Worm (Caenorhabditis elegans) whole organism, L1 larva: ENCODE measurements around the gene flp-12.

Experiments used
- C04F5.9 ChIP-seq: sonication (generic microtip); optimal IDR thresholded peaks from 2 replicates; lab custom pipeline; 2016; ENCODE audit warnings: missing genetic modification characterization, missing compliant biosample characterization
- C16A3.4 ChIP-seq: fragments of 150-350 bp; optimal IDR thresholded peaks from 2 replicates; lab custom pipeline; 2014; ENCODE audit warnings: missing biosample characterization, missing genetic modification characterization
- F16B12.6 ChIP-seq: fragments of 150-350 bp; optimal IDR thresholded peaks from 2 replicates; lab custom pipeline; 2014; ENCODE audit warnings: missing biosample characterization, missing genetic modification characterization
- ceh-88 ChIP-seq: fragments of 200-800 bp; sonication (Bioruptor generic); IDR thresholded peaks from 2 replicates; pipeline ENCODE4 v1.3.6; 2022; ENCODE audit warnings: missing genetic modification characterization, missing compliant biosample characterization
- ceh-90 ChIP-seq: sonication (generic microtip); optimal IDR thresholded peaks from 2 replicates; lab custom pipeline; 2016; ENCODE audit warnings: missing genetic modification characterization, missing compliant biosample characterization
- dpl-1 ChIP-seq, 3 experiments: fragments of 150-350 bp in 2 of 3; sonication (generic microtip) in 1 of 3; optimal IDR thresholded peaks; 2 replicates each; lab custom pipeline; 2014 to 2017; ENCODE audit warnings: missing biosample characterization in 3 of 3, missing genetic modification characterization in 3 of 3, missing genetic modification reagents in 3 of 3
- efl-3 ChIP-seq: fragments of 200-800 bp; sonication (Bioruptor generic); optimal IDR thresholded peaks from 2 replicates; lab custom pipeline; 2018; ENCODE audit warnings: mild to moderate bottlenecking, missing genetic modification characterization, missing compliant biosample characterization
- egl-13 ChIP-seq: sonication (generic microtip); optimal IDR thresholded peaks from 2 replicates; lab custom pipeline; 2016; ENCODE audit warnings: missing genotype, missing genetic modification reagents, missing genetic modification characterization, missing compliant biosample characterization
- elt-2 ChIP-seq: sonication (generic microtip); optimal IDR thresholded peaks from 2 replicates; lab custom pipeline; 2016; ENCODE audit warnings: missing genetic modification characterization, mild to moderate bottlenecking, inconsistent platforms, missing compliant biosample characterization, missing genetic modification reagents
- elt-3 ChIP-seq, 6 experiments: fragments of 150-350 bp in 1 of 6; sonication (generic microtip); optimal IDR thresholded peaks; 2 replicates each; lab custom pipeline; 2017 to 2018; ENCODE audit warnings: missing biosample characterization in 6 of 6, missing genetic modification characterization in 6 of 6, inconsistent platforms in 1 of 6
- ets-5 ChIP-seq: fragments of 200-800 bp; sonication (Bioruptor generic); IDR thresholded peaks from 2 replicates; pipeline ENCODE4 v1.3.6; 2022; ENCODE audit warnings: missing genetic modification characterization, missing compliant biosample characterization
- fkh-10 ChIP-seq: sonication (generic microtip); optimal IDR thresholded peaks from 2 replicates; lab custom pipeline; 2017; ENCODE audit warnings: missing biosample characterization, missing genetic modification reagents, missing genetic modification characterization
- fkh-4 ChIP-seq: sonication (generic microtip); optimal IDR thresholded peaks from 2 replicates; lab custom pipeline; 2016; ENCODE audit warnings: missing compliant biosample characterization, missing genetic modification characterization, borderline replicate concordance
- fos-1 ChIP-seq: fragments of 150-350 bp; optimal IDR thresholded peaks from 2 replicates; lab custom pipeline; 2014; ENCODE audit warnings: missing biosample characterization, missing genetic modification characterization
- grh-1 ChIP-seq: fragments of 200-800 bp; sonication (Bioruptor generic); IDR thresholded peaks from 2 replicates; pipeline ENCODE4 v1.3.6; 2022; ENCODE audit warnings: missing genetic modification reagents, missing genetic modification characterization, missing compliant biosample characterization
- hlh-17 ChIP-seq: fragments of 200-800 bp; sonication (Bioruptor generic); optimal IDR thresholded peaks from 2 replicates; lab custom pipeline; 2018; ENCODE audit warnings: missing genetic modification characterization, mild to moderate bottlenecking, missing compliant biosample characterization, moderate library complexity, borderline replicate concordance
- hpl-2 ChIP-seq: fragments of 150-350 bp; optimal IDR thresholded peaks from 2 replicates; lab custom pipeline; 2014; ENCODE audit warnings: missing biosample characterization, missing genetic modification reagents, missing genetic modification characterization
- irx-1 ChIP-seq: sonication (generic microtip); optimal IDR thresholded peaks from 2 replicates; lab custom pipeline; 2016; ENCODE audit warnings: missing genetic modification characterization, missing compliant biosample characterization
- isw-1 ChIP-seq: fragments of 200-800 bp; sonication (Bioruptor generic); IDR thresholded peaks from 2 replicates; pipeline ENCODE4 v1.3.6; 2022; ENCODE audit warnings: missing genetic modification characterization, missing compliant biosample characterization
- lin-13 ChIP-seq: fragments of 150-350 bp; optimal IDR thresholded peaks from 2 replicates; lab custom pipeline; 2014; ENCODE audit warnings: missing biosample characterization, missing genetic modification reagents, missing genetic modification characterization
- lin-15B ChIP-seq: fragments of 150-350 bp; sonication (generic microtip); optimal IDR thresholded peaks from 3 replicates; lab custom pipeline; 2014; ENCODE audit warnings: missing biosample characterization, missing genetic modification characterization
- lir-3 ChIP-seq: sonication (generic microtip); optimal IDR thresholded peaks from 2 replicates; lab custom pipeline; 2016; ENCODE audit warnings: mild to moderate bottlenecking, missing genetic modification characterization, moderate library complexity, missing compliant biosample characterization; ENCODE audit not compliant: poor library complexity
- mep-1 ChIP-seq: fragments of 150-350 bp; optimal IDR thresholded peaks from 2 replicates; lab custom pipeline; 2014; ENCODE audit warnings: missing biosample characterization, missing genetic modification characterization
- nhr-12 ChIP-seq: sonication (generic microtip); optimal IDR thresholded peaks from 2 replicates; lab custom pipeline; 2017; ENCODE audit warnings: missing biosample characterization, missing genetic modification characterization
- nhr-20 ChIP-seq: sonication (generic microtip); optimal IDR thresholded peaks from 2 replicates; lab custom pipeline; 2016; ENCODE audit warnings: mild to moderate bottlenecking, missing genetic modification characterization, missing compliant biosample characterization
- nhr-237 ChIP-seq: fragments of 150-350 bp; optimal IDR thresholded peaks from 2 replicates; lab custom pipeline; 2014; ENCODE audit warnings: missing biosample characterization, missing genetic modification characterization
- nhr-71 ChIP-seq: sonication (generic microtip); optimal IDR thresholded peaks from 2 replicates; lab custom pipeline; 2016; ENCODE audit warnings: mild to moderate bottlenecking, missing genetic modification characterization, moderate library complexity, missing compliant biosample characterization
- nhr-76 ChIP-seq: sonication (generic microtip); optimal IDR thresholded peaks from 2 replicates; lab custom pipeline; 2017; ENCODE audit warnings: missing biosample characterization, missing genetic modification characterization
- nhr-85 ChIP-seq: sonication (generic microtip); peaks from one replicate; lab custom pipeline; 2016; ENCODE audit warnings: missing genetic modification characterization, inconsistent platforms, missing compliant biosample characterization
- pax-3 ChIP-seq: fragments of 200-800 bp; sonication (Bioruptor generic); optimal IDR thresholded peaks from 2 replicates; lab custom pipeline; 2018; ENCODE audit warnings: mild to moderate bottlenecking, missing genetic modification characterization, moderate library complexity, missing compliant biosample characterization
- rnt-1 ChIP-seq: sonication (generic microtip); optimal IDR thresholded peaks from 2 replicates; lab custom pipeline; 2016; ENCODE audit warnings: mild to moderate bottlenecking, missing genetic modification characterization, moderate library complexity, missing compliant biosample characterization
- snpc-4 ChIP-seq: fragments of 150-350 bp; optimal IDR thresholded peaks from 2 replicates; lab custom pipeline; 2014; ENCODE audit warnings: missing biosample characterization, missing genetic modification characterization
- sox-4 ChIP-seq: sonication (generic microtip); optimal IDR thresholded peaks from 2 replicates; lab custom pipeline; 2016; ENCODE audit warnings: missing genetic modification characterization, missing compliant biosample characterization
- sptf-1 ChIP-seq: fragments of 150-350 bp; optimal IDR thresholded peaks from 2 replicates; lab custom pipeline; 2014; ENCODE audit warnings: missing biosample characterization, missing genetic modification characterization
- tbx-2 ChIP-seq: sonication (generic microtip); optimal IDR thresholded peaks from 2 replicates; lab custom pipeline; 2016; ENCODE audit warnings: missing genetic modification characterization, missing compliant biosample characterization
- tlp-1 ChIP-seq: fragments of 150-350 bp; optimal IDR thresholded peaks from 2 replicates; lab custom pipeline; 2014; ENCODE audit warnings: missing biosample characterization, missing genetic modification characterization
- unc-130 ChIP-seq: fragments of 150-350 bp; optimal IDR thresholded peaks from 2 replicates; lab custom pipeline; 2017; ENCODE audit warnings: missing biosample characterization, missing genetic modification characterization, inconsistent platforms
- unc-62 ChIP-seq: fragments of 150-350 bp; optimal IDR thresholded peaks from 2 replicates; lab custom pipeline; 2014; ENCODE audit warnings: missing biosample characterization, missing genetic modification reagents, missing genetic modification characterization
- unc-98 ChIP-seq: fragments of 200-800 bp; sonication (Bioruptor generic); IDR thresholded peaks from 2 replicates; pipeline ENCODE4 v1.3.6; 2022; ENCODE audit warnings: missing genetic modification characterization, missing compliant biosample characterization
- xbp-1 ChIP-seq: sonication (generic microtip); optimal IDR thresholded peaks from 2 replicates; lab custom pipeline; 2016; ENCODE audit warnings: missing genetic modification characterization, missing compliant biosample characterization

flp-12 gene

DNA sequence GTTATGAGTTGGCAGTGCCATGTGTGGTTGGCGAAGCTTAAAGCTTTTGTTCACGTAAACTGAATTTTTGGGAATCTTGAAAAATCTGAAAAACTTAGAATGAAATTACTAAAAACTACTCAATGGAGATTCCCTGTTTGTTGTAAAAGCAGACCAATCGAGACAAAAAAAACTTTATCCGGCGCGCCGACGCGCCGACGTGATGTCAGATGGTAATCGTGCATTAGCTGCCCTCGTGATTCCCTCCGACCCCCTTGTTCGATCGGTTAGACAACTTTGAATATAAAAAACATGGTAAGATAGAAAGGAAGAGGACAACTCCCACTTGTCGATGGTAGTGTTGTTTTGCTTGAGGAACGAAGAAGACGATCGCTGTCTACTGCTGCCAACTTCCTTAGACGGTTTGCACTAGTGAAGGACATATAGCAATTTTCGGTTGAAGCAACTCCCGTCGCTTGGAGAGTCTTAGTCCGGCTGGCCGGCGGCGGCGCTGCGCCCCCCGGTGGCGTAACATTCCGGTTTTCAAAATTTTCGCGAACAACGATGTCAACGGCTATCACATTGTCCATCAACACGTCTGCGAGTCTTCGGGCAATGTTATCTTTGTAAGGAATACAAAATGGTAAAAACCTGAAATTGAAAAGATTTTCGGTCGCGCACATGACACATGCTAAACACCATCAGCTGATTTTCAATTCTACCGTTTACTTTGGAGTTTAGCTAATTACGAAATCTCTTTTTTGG lies 42.1 kb downstream of the flp-12 start, which contains the start of gene C07A12.18 (continued):
- TF ChIP-seq nhr-237 (tag; lab: Kevin White, UChicago) (no peak), pax-3 (tag; lab: Kevin White, UChicago) (no peak), C04F5.9 (tag; lab: Kevin White, UChicago) (no peak), dpl-1 (GFP tag; optimal IDR thresholded peaks at IDR 0.05; lab: Kevin White, UChicago) (no peak), hlh-17 (no peak), lir-3 (tag; lab: Kevin White, UChicago) (no peak), efl-3 (GFP tag; lab: Kevin White, UChicago) (no peak), mep-1 (tag; lab: Kevin White, UChicago) (peak; percentile 21), lin-13 (GFP tag; lab: Kevin White, UChicago) (no peak), unc-62 (GFP tag; lab: Kevin White, UChicago) (no peak), hpl-2 (GFP tag; lab: Kevin White, UChicago) (no peak), nhr-71 (tag; lab: Kevin White, UChicago) (peak; percentile 23), C16A3.4 (tag; lab: Kevin White, UChicago) (no peak), nhr-12 (tag; lab: Kevin White, UChicago) (no peak), F16B12.6 (tag; lab: Kevin White, UChicago) (no peak), ceh-88 (GFP tag; lab: Robert Waterston, UW) (no peak), irx-1 (tag; lab: Kevin White, UChicago) (no peak), xbp-1 (peak; percentile 15), rnt-1 (no peak), sptf-1 (no peak), fkh-4 (tag; lab: Kevin White, UChicago) (no peak), elt-2 (tag; lab: Kevin White, UChicago) (no peak), tbx-2 (tag; lab: Kevin White, UChicago) (no peak), isw-1 (GFP tag; lab: Robert Waterston, UW) (no peak), fkh-10 (GFP tag; lab: Kevin White, UChicago) (no peak), snpc-4 (tag; lab: Kevin White, UChicago) (no peak), tlp-1 (tag; lab: Kevin White, UChicago) (no peak), nhr-85 (peak; percentile 85), nhr-20 (peak; percentile 27), unc-130 (tag; lab: Kevin White, UChicago) (no peak), ets-5 (GFP tag; lab: Robert Waterston, UW) (no peak), unc-98 (no peak)

DNA sequence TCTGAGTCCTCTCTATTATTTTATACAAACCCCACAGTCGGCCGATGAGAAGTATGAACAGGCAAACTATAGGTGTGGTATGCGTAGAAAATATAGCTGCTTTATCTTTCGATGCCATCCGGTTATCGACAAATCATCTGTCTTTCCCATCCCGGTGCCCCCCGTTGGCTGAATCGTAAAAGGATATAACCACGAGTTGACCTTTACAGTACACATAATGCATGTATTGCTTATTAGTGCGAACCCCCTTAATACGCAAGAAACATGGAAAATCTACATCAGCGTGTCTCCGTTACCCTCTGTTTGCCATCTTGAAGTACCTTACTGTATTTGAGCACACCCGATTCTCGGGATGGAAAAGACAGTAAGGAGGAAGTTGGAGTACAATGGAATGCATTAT lies 43.2 kb downstream of the flp-12 start:
- TF ChIP-seq unc-130 (tag; lab: Kevin White, UChicago), result no peak
- no peak for TF ChIP-seq tlp-1 (tag; lab: Kevin White, UChicago)
- TF ChIP-seq nhr-76, result no peak
- no peak for TF ChIP-seq unc-62 (GFP tag; lab: Kevin White, UChicago)
- no peak for TF ChIP-seq nhr-71 (tag; lab: Kevin White, UChicago)
- TF ChIP-seq grh-1 (GFP tag; lab: Robert Waterston, UW), result no peak
- no peak for TF ChIP-seq fos-1 (tag; lab: Kevin White, UChicago)
- no peak for TF ChIP-seq egl-13 (tag; lab: Kevin White, UChicago)
- TF ChIP-seq lin-15B (tag; lab: Kevin White, UChicago), result no peak
- TF ChIP-seq ceh-90 (tag; lab: Kevin White, UChicago), result no peak
- no peak for TF ChIP-seq fkh-10 (GFP tag; lab: Kevin White, UChicago)
- TF ChIP-seq elt-3 (tag; optimal IDR thresholded peaks at IDR 0.05; lab: Kevin White, UChicago), result no peak
- no peak for TF ChIP-seq F16B12.6 (tag; lab: Kevin White, UChicago)
- no peak for TF ChIP-seq sox-4
